ENCODE assay signal across 1 fruit fly cellular context in the genomic region with DNA sequence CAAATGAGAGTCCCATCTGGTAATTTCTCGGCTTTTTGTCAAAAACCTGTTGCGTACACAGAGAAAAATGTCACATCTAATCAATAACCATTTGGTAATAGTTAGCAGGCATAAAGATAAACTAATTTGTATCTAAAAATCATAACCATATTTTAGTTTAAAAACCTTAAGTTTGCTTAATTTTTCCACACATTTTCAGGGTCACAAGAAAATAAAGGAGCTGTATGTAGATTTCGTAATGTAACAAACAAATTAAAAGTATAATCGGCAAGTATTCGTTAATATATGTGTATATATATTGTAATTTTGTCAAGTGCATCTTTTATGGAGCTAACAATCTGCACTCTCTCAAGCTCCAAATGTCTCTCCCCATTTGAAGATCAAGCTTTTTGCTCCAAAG.
TF ChIP-seq lines count a peak whose summit lies in the region.

No protein-coding gene starts in this region.

TF ChIP-seq in whole organism, embryonic, 481 proteins besides CTCF, POLR2A, EP300 and RAD21 (continued from another document and continues in another):
- TF ChIP-seq CG8290 (GFP tag; optimal IDR thresholded peaks at IDR 0.05; lab: Kevin White, UChicago): peak; percentile 71
- TF ChIP-seq CG8290 (tag; optimal IDR thresholded peaks at IDR 0.05; lab: Kevin White, UChicago): peak in 1 of 2 experiments; percentile 39
- peak; percentile 81 for TF ChIP-seq BtbVII (GFP tag; optimal IDR thresholded peaks at IDR 0.05; lab: Kevin White, UChicago)
- peak; percentile 29 for TF ChIP-seq grn (GFP tag; optimal IDR thresholded peaks at IDR 0.05; lab: Kevin White, UChicago)
- TF ChIP-seq CG8359 (GFP tag; optimal IDR thresholded peaks at IDR 0.05; lab: Kevin White, UChicago; ENCODE audit: borderline replicate concordance): peak; percentile 74
- TF ChIP-seq luna (GFP tag; optimal IDR thresholded peaks at IDR 0.05; lab: Kevin White, UChicago): peak; percentile 9
- TF ChIP-seq nerfin-2 (GFP tag; IDR thresholded peaks at IDR 0.05; lab: Robert Waterston, UW; ENCODE audit: partially characterized antibody): no peak
- peak; percentile 86 for TF ChIP-seq az2 (GFP tag; optimal IDR thresholded peaks at IDR 0.05; lab: Kevin White, UChicago)
- peak; percentile 77 for TF ChIP-seq onecut (GFP tag; IDR thresholded peaks at IDR 0.05; lab: Robert Waterston, UW)
- peak; percentile 69 for TF ChIP-seq Dip3 (GFP tag; optimal IDR thresholded peaks at IDR 0.05; lab: Kevin White, UChicago)
- TF ChIP-seq Opbp (GFP tag; IDR thresholded peaks at IDR 0.05; lab: Robert Waterston, UW; ENCODE audit: partially characterized antibody): no peak
- TF ChIP-seq CG7786 (GFP tag; optimal IDR thresholded peaks at IDR 0.05; lab: Kevin White, UChicago): peak; percentile 61
- TF ChIP-seq CG8281 (tag; optimal IDR thresholded peaks at IDR 0.05; lab: Kevin White, UChicago): peak; percentile 78
- peak; percentile 65 for TF ChIP-seq toy (GFP tag; IDR thresholded peaks at IDR 0.05; lab: Robert Waterston, UW)
- TF ChIP-seq bsh (GFP tag; optimal IDR thresholded peaks at IDR 0.05; lab: Kevin White, UChicago): peak; percentile 76 to 93
- TF ChIP-seq CG7745 (tag; optimal IDR thresholded peaks at IDR 0.05; lab: Kevin White, UChicago): no peak
- peak; percentile 75 for TF ChIP-seq jing (GFP tag; optimal IDR thresholded peaks at IDR 0.05; lab: Kevin White, UChicago)
- peak; percentile 48 for TF ChIP-seq crol (GFP tag; IDR thresholded peaks at IDR 0.05; lab: Robert Waterston, UW)
- peak; percentile 29 for TF ChIP-seq CG33213 (GFP tag; optimal IDR thresholded peaks at IDR 0.05; lab: Kevin White, UChicago)
- peak in 1 of 2 experiments; percentile 58 for TF ChIP-seq insv (GFP tag; optimal IDR thresholded peaks at IDR 0.05; lab: Kevin White, UChicago)
- TF ChIP-seq ara (GFP tag; IDR thresholded peaks at IDR 0.05; lab: Robert Waterston, UW): peak; percentile 74; the same call in 1 of the 2 replicates
- peak; percentile 63 for TF ChIP-seq CG6654 (GFP tag; optimal IDR thresholded peaks at IDR 0.05; lab: Kevin White, UChicago)
- TF ChIP-seq tna (GFP tag; IDR thresholded peaks at IDR 0.05; lab: Robert Waterston, UW; ENCODE audit: partially characterized antibody): no peak
- peak; percentile 94 for TF ChIP-seq Ets65A (GFP tag; lab: Kevin White, UChicago)
- TF ChIP-seq Bgb (GFP tag; IDR thresholded peaks at IDR 0.05; lab: Robert Waterston, UW; ENCODE audit: partially characterized antibody): no peak
- TF ChIP-seq CG31441 (GFP tag; IDR thresholded peaks at IDR 0.05; lab: Robert Waterston, UW): peak; percentile 96
- TF ChIP-seq amos (GFP tag; IDR thresholded peaks at IDR 0.05; lab: Robert Waterston, UW; ENCODE audit: partially characterized antibody): no peak
- peak; percentile 88 for TF ChIP-seq CG13296 (GFP tag; optimal IDR thresholded peaks at IDR 0.05; lab: Kevin White, UChicago)
- TF ChIP-seq Ravus (GFP tag; IDR thresholded peaks at IDR 0.05; lab: Robert Waterston, UW): peak; percentile 66
- TF ChIP-seq eve (GFP tag; optimal IDR thresholded peaks at IDR 0.05; lab: Kevin White, UChicago): peak in 1 of 2 experiments; percentile 91
- no peak for TF ChIP-seq CG10321 (GFP tag; IDR thresholded peaks at IDR 0.05; lab: Robert Waterston, UW)
- peak; percentile 86 for TF ChIP-seq CG9215 (GFP tag; IDR thresholded peaks at IDR 0.05; lab: Robert Waterston, UW)
- no peak for TF ChIP-seq D (optimal IDR thresholded peaks at IDR 0.05; lab: Kevin White, UChicago)
- TF ChIP-seq D (GFP tag; optimal IDR thresholded peaks at IDR 0.05; lab: Kevin White, UChicago): peak; percentile 82
- peak; percentile 74 for TF ChIP-seq Hsf (GFP tag; optimal IDR thresholded peaks at IDR 0.05; lab: Kevin White, UChicago)
- no peak for TF ChIP-seq CG34224 (GFP tag; IDR thresholded peaks at IDR 0.05; lab: Robert Waterston, UW; ENCODE audit: partially characterized antibody)
- peak; percentile 60 for TF ChIP-seq NK7.1 (GFP tag; optimal IDR thresholded peaks at IDR 0.05; lab: Kevin White, UChicago)
- TF ChIP-seq bowl (GFP tag; IDR thresholded peaks at IDR 0.05; lab: Robert Waterston, UW): peak; percentile 54; the same call in 1 of the 2 replicates
- TF ChIP-seq Six4 (GFP tag; optimal IDR thresholded peaks at IDR 0.05; lab: Kevin White, UChicago): peak; percentile 81
- TF ChIP-seq HLHmδ (GFP tag; optimal IDR thresholded peaks at IDR 0.05; lab: Kevin White, UChicago): no peak
- no peak for TF ChIP-seq Sin3A (optimal IDR thresholded peaks at IDR 0.05; lab: Kevin White, UChicago)
- TF ChIP-seq B-H1 (GFP tag; IDR thresholded peaks at IDR 0.05; lab: Robert Waterston, UW): peak; percentile 79
- no peak for TF ChIP-seq CG2129 (GFP tag; IDR thresholded peaks at IDR 0.05; lab: Robert Waterston, UW; ENCODE audit: partially characterized antibody)
- TF ChIP-seq CG18599 (GFP tag; optimal IDR thresholded peaks at IDR 0.05; lab: Kevin White, UChicago): peak; percentile 87
- peak; percentile 79 for TF ChIP-seq sd (tag; optimal IDR thresholded peaks at IDR 0.05; lab: Kevin White, UChicago)
- peak; percentile 93 for TF ChIP-seq CG17359 (tag; optimal IDR thresholded peaks at IDR 0.05; lab: Kevin White, UChicago)
- peak; percentile 58 for TF ChIP-seq NC2β (GFP tag; optimal IDR thresholded peaks at IDR 0.05; lab: Kevin White, UChicago)
- TF ChIP-seq CG2678 (tag; optimal IDR thresholded peaks at IDR 0.05; lab: Kevin White, UChicago): peak; percentile 97
- TF ChIP-seq pum (GFP tag; optimal IDR thresholded peaks at IDR 0.05; lab: Kevin White, UChicago): peak; percentile 74
- TF ChIP-seq fu2 (GFP tag; optimal IDR thresholded peaks at IDR 0.05; lab: Kevin White, UChicago): peak; percentile 46
- TF ChIP-seq C15 (GFP tag; IDR thresholded peaks at IDR 0.05; lab: Robert Waterston, UW): peak; percentile 62; the same call in 1 of the 3 replicates
- TF ChIP-seq CG8089 (GFP tag; optimal IDR thresholded peaks at IDR 0.05; lab: Kevin White, UChicago): peak; percentile 42
- TF ChIP-seq CG30403 (GFP tag; optimal IDR thresholded peaks at IDR 0.05; lab: Kevin White, UChicago): peak; percentile 93
- TF ChIP-seq Tbp (GFP tag; optimal IDR thresholded peaks at IDR 0.05; lab: Kevin White, UChicago): no peak
- peak; percentile 92 for TF ChIP-seq CG32532 (GFP tag; IDR thresholded peaks at IDR 0.05; lab: Robert Waterston, UW)
- peak; percentile 93; the same call in 2 of the 3 replicates for TF ChIP-seq CG11695 (GFP tag; IDR thresholded peaks at IDR 0.05; lab: Robert Waterston, UW)
- peak; percentile 58 for TF ChIP-seq CG15696 (tag; optimal IDR thresholded peaks at IDR 0.05; lab: Kevin White, UChicago)
- TF ChIP-seq Asciz (GFP tag; optimal IDR thresholded peaks at IDR 0.05; lab: Kevin White, UChicago): peak; percentile 89
- TF ChIP-seq knrl (GFP tag; IDR thresholded peaks at IDR 0.05; lab: Robert Waterston, UW; ENCODE audit: partially characterized antibody): no peak
- peak; percentile 90 for TF ChIP-seq nerfin-1 (tag; optimal IDR thresholded peaks at IDR 0.05; lab: Kevin White, UChicago)
- peak; percentile 83 for TF ChIP-seq CG1602 (GFP tag; optimal IDR thresholded peaks at IDR 0.05; lab: Kevin White, UChicago)
- TF ChIP-seq zen (tag; optimal IDR thresholded peaks at IDR 0.05; lab: Kevin White, UChicago): peak; percentile 76
- TF ChIP-seq CG43689 (GFP tag; IDR thresholded peaks at IDR 0.05; lab: Robert Waterston, UW): 0 out of 2 replicates have a peak, but pooled peaks have one; percentile 40
- TF ChIP-seq CG15479 (GFP tag; optimal IDR thresholded peaks at IDR 0.05; lab: Kevin White, UChicago): no peak
- TF ChIP-seq br (optimal IDR thresholded peaks at IDR 0.05; lab: Kevin White, UChicago): no peak
- peak; percentile 81 for TF ChIP-seq CG6854 (GFP tag; optimal IDR thresholded peaks at IDR 0.05; lab: Kevin White, UChicago)
- no peak for TF ChIP-seq CG42726 (GFP tag; IDR thresholded peaks at IDR 0.05; lab: Robert Waterston, UW; ENCODE audit: partially characterized antibody)
- TF ChIP-seq CG3726 (GFP tag; IDR thresholded peaks at IDR 0.05; lab: Robert Waterston, UW): peak; percentile 78; the same call in 2 of the 3 replicates
- TF ChIP-seq lilli (GFP tag; optimal IDR thresholded peaks at IDR 0.05; lab: Kevin White, UChicago): peak; percentile 83
- TF ChIP-seq CG3281 (GFP tag; optimal IDR thresholded peaks at IDR 0.05; lab: Kevin White, UChicago): peak; percentile 90
- peak; percentile 79 for TF ChIP-seq trem (tag; optimal IDR thresholded peaks at IDR 0.05; lab: Kevin White, UChicago)
- TF ChIP-seq Chrac-16 (GFP tag; optimal IDR thresholded peaks at IDR 0.05; lab: Kevin White, UChicago): peak; percentile 83
- peak; percentile 39 for TF ChIP-seq TFAM (GFP tag; optimal IDR thresholded peaks at IDR 0.05; lab: Kevin White, UChicago)
- peak; percentile 81 for TF ChIP-seq CG6272 (GFP tag; IDR thresholded peaks at IDR 0.05; lab: Robert Waterston, UW)
- TF ChIP-seq Dfd (GFP tag; optimal IDR thresholded peaks at IDR 0.05; lab: Kevin White, UChicago): no peak
- TF ChIP-seq ci (GFP tag; IDR thresholded peaks at IDR 0.05; lab: Robert Waterston, UW): peak; percentile 90
- TF ChIP-seq lov (optimal IDR thresholded peaks at IDR 0.05; lab: Kevin White, UChicago): no peak
- TF ChIP-seq lov (GFP tag; IDR thresholded peaks at IDR 0.05; lab: Robert Waterston, UW): 0 out of 3 replicates have a peak, but pooled peaks have one; percentile 20
- peak; percentile 87 for TF ChIP-seq nau (GFP tag; optimal IDR thresholded peaks at IDR 0.05; lab: Kevin White, UChicago)
- TF ChIP-seq CG10979 (tag; optimal IDR thresholded peaks at IDR 0.05; lab: Kevin White, UChicago): peak; percentile 92
- 0 out of 2 replicates have a peak, but pooled peaks have one; percentile 16 for TF ChIP-seq dati (GFP tag; IDR thresholded peaks at IDR 0.05; lab: Robert Waterston, UW)
- TF ChIP-seq H15 (GFP tag; IDR thresholded peaks at IDR 0.05; lab: Robert Waterston, UW): peak; percentile 72
- peak; percentile 48 for TF ChIP-seq CG16863 (GFP tag; optimal IDR thresholded peaks at IDR 0.05; lab: Kevin White, UChicago)
- peak; percentile 85 to 87 for TF ChIP-seq dpn (GFP tag; optimal IDR thresholded peaks at IDR 0.05; lab: Kevin White, UChicago)
- TF ChIP-seq CG4730 (GFP tag; IDR thresholded peaks at IDR 0.05; lab: Robert Waterston, UW): peak; percentile 84
- peak; percentile 77 for TF ChIP-seq sqz (GFP tag; optimal IDR thresholded peaks at IDR 0.05; lab: Kevin White, UChicago)
- peak; percentile 76; the same call in 2 of the 3 replicates for TF ChIP-seq Mrtf (GFP tag; IDR thresholded peaks at IDR 0.05; lab: Robert Waterston, UW)
- TF ChIP-seq NC2α (GFP tag; optimal IDR thresholded peaks at IDR 0.05; lab: Kevin White, UChicago): peak; percentile 32
- peak; percentile 96 for TF ChIP-seq CG7839 (tag; optimal IDR thresholded peaks at IDR 0.05; lab: Kevin White, UChicago)
- peak; percentile 25 for TF ChIP-seq Bdp1 (GFP tag; optimal IDR thresholded peaks at IDR 0.05; lab: Kevin White, UChicago)
- TF ChIP-seq CG4820 (GFP tag; optimal IDR thresholded peaks at IDR 0.05; lab: Kevin White, UChicago): peak; percentile 76
- TF ChIP-seq CG3995 (GFP tag; optimal IDR thresholded peaks at IDR 0.05; lab: Kevin White, UChicago): peak; percentile 22
- peak; percentile 88 for TF ChIP-seq danr (GFP tag; IDR thresholded peaks at IDR 0.05; lab: Robert Waterston, UW)
- peak; percentile 58 for TF ChIP-seq Adf1 (GFP tag; IDR thresholded peaks at IDR 0.05; lab: Robert Waterston, UW)
- TF ChIP-seq Mad (GFP tag; optimal IDR thresholded peaks at IDR 0.05; lab: Kevin White, UChicago): peak; percentile 53
- peak; percentile 86 for TF ChIP-seq CG17568 (GFP tag; optimal IDR thresholded peaks at IDR 0.05; lab: Kevin White, UChicago)
- TF ChIP-seq Nf-YA (GFP tag; IDR thresholded peaks at IDR 0.05; lab: Robert Waterston, UW): peak; percentile 73
- TF ChIP-seq CG16779 (GFP tag; IDR thresholded peaks at IDR 0.05; lab: Robert Waterston, UW): 0 out of 2 replicates have a peak, but pooled peaks have one; percentile 40
- TF ChIP-seq CG5953 (GFP tag; IDR thresholded peaks at IDR 0.05; lab: Robert Waterston, UW): peak; percentile 73; the same call in 1 of the 2 replicates
- TF ChIP-seq ewg (GFP tag; optimal IDR thresholded peaks at IDR 0.05; lab: Kevin White, UChicago): peak; percentile 83
- peak; percentile 71 for TF ChIP-seq eyg (GFP tag; optimal IDR thresholded peaks at IDR 0.05; lab: Kevin White, UChicago)
- TF ChIP-seq CG1603 (tag; optimal IDR thresholded peaks at IDR 0.05; lab: Kevin White, UChicago): peak; percentile 54
- TF ChIP-seq pita (GFP tag; optimal IDR thresholded peaks at IDR 0.05; lab: Kevin White, UChicago): no peak
- peak; percentile 70 for TF ChIP-seq tx (GFP tag; optimal IDR thresholded peaks at IDR 0.05; lab: Kevin White, UChicago)
- TF ChIP-seq Lpt (GFP tag; optimal IDR thresholded peaks at IDR 0.05; lab: Kevin White, UChicago): no peak
- TF ChIP-seq her (GFP tag; optimal IDR thresholded peaks at IDR 0.05; lab: Kevin White, UChicago): peak; percentile 39
- peak; percentile 77 for TF ChIP-seq ap (GFP tag; IDR thresholded peaks at IDR 0.05; lab: Robert Waterston, UW)
- peak; percentile 78 for TF ChIP-seq zf30C (GFP tag; optimal IDR thresholded peaks at IDR 0.05; lab: Kevin White, UChicago)
- peak; percentile 28 for TF ChIP-seq CG17186 (GFP tag; optimal IDR thresholded peaks at IDR 0.05; lab: Kevin White, UChicago)
- TF ChIP-seq Ets97D (GFP tag; optimal IDR thresholded peaks at IDR 0.05; lab: Kevin White, UChicago): peak; percentile 26
- peak; percentile 81 for TF ChIP-seq sisA (GFP tag; IDR thresholded peaks at IDR 0.05; lab: Robert Waterston, UW)
- peak; percentile 90 for TF ChIP-seq CG7556 (GFP tag; optimal IDR thresholded peaks at IDR 0.05; lab: Kevin White, UChicago)
- peak; percentile 58 for TF ChIP-seq Gug (GFP tag; IDR thresholded peaks at IDR 0.05; lab: Robert Waterston, UW)
- TF ChIP-seq inv (GFP tag; IDR thresholded peaks at IDR 0.05; lab: Robert Waterston, UW; ENCODE audit: partially characterized antibody): no peak
- peak; percentile 77 for TF ChIP-seq Aef1 (GFP tag; IDR thresholded peaks at IDR 0.05; lab: Robert Waterston, UW)
- TF ChIP-seq emc (GFP tag; optimal IDR thresholded peaks at IDR 0.05; lab: Kevin White, UChicago): no peak
- peak; percentile 59 for TF ChIP-seq kay (GFP tag; optimal IDR thresholded peaks at IDR 0.05; lab: Kevin White, UChicago)
- TF ChIP-seq pzg (GFP tag; optimal IDR thresholded peaks at IDR 0.05; lab: Kevin White, UChicago): no peak
- TF ChIP-seq ems (GFP tag; optimal IDR thresholded peaks at IDR 0.05; lab: Kevin White, UChicago): peak; percentile 60
- no peak for TF ChIP-seq vnd (GFP tag; IDR thresholded peaks at IDR 0.05; lab: Robert Waterston, UW; ENCODE audit: partially characterized antibody)
- peak; percentile 84 for TF ChIP-seq al (GFP tag; IDR thresholded peaks at IDR 0.05; lab: Robert Waterston, UW)
- TF ChIP-seq CG13624 (GFP tag; optimal IDR thresholded peaks at IDR 0.05; lab: Kevin White, UChicago): peak; percentile 81
- TF ChIP-seq CG34422 (GFP tag; IDR thresholded peaks at IDR 0.05; lab: Robert Waterston, UW): peak; percentile 87
